Fruit fly (Drosophila melanogaster) whole organism, embryonic: ENCODE measurements around the gene Cog3.
A peak's percentile ranks its signal among the peaks of the same experiment; 100 is the strongest.

Source experiments
- Atf-2 ChIP-seq: fragments of 200-800 bp; sonication (Bioruptor generic); optimal IDR thresholded peaks from 2 replicates; lab custom pipeline; 2016; ENCODE audit warnings: missing biosample characterization, missing genetic modification characterization
- Awh ChIP-seq: fragments of 200-800 bp; sonication (Bioruptor generic); IDR thresholded peaks from 2 replicates; pipeline ENCODE4, ENCODE4 v1.3.6; 2022; ENCODE audit warnings: missing biosample characterization, missing genetic modification characterization
- CG10462 ChIP-seq: fragments of 200-800 bp; sonication (Bioruptor generic); optimal IDR thresholded peaks from 2 replicates; lab custom pipeline; 2016; ENCODE audit warnings: missing biosample characterization, missing genetic modification characterization
- CG11093 ChIP-seq: fragments of 200-800 bp; sonication (Bioruptor generic); IDR thresholded peaks from 3 replicates; pipeline ENCODE4 v1.3.6; 2022; ENCODE audit warnings: missing biosample characterization, missing genetic modification characterization
- CG12219 ChIP-seq: fragments of 200-800 bp; sonication (Bioruptor generic); optimal IDR thresholded peaks from 3 replicates; lab custom pipeline; 2018; ENCODE audit warnings: missing biosample characterization, mild to moderate bottlenecking, missing genetic modification characterization
- CG1233 ChIP-seq: fragments of 200-800 bp; sonication (Bioruptor generic); optimal IDR thresholded peaks from 4 replicates; lab custom pipeline; 2018; ENCODE audit warnings: missing biosample characterization, mild to moderate bottlenecking, missing genetic modification characterization
- CG14710 ChIP-seq: fragments of 200-800 bp; sonication (Bioruptor generic); optimal IDR thresholded peaks from 3 replicates; lab custom pipeline; 2019; ENCODE audit warnings: missing biosample characterization, mild to moderate bottlenecking, missing genetic modification characterization, moderate library complexity
- CG15514 ChIP-seq: fragments of 200-800 bp; sonication (Bioruptor generic); optimal IDR thresholded peaks from 3 replicates; lab custom pipeline; 2017; ENCODE audit warnings: missing biosample characterization, missing genetic modification characterization, mild to moderate bottlenecking, moderate library complexity, missing genetic modification reagents
- CG1603 ChIP-seq: fragments of 200-800 bp; sonication (Bioruptor generic); optimal IDR thresholded peaks from 2 replicates; lab custom pipeline; 2019; ENCODE audit warnings: missing biosample characterization, mild to moderate bottlenecking, missing genetic modification characterization, moderate library complexity
- CG17612 ChIP-seq: fragments of 200-800 bp; sonication (Bioruptor generic); IDR thresholded peaks from 2 replicates; pipeline ENCODE4 v1.3.6; 2022; ENCODE audit warnings: missing biosample characterization, missing genetic modification characterization
- CG17829 ChIP-seq: fragments of 200-800 bp; optimal IDR thresholded peaks from 2 replicates; lab custom pipeline; 2019; ENCODE audit warnings: missing biosample characterization, mild to moderate bottlenecking, missing genetic modification characterization, moderate library complexity
- CG2129 ChIP-seq: fragments of 200-800 bp; sonication (Bioruptor generic); IDR thresholded peaks from 2 replicates; pipeline ENCODE4 v1.3.6; 2022; ENCODE audit warnings: missing biosample characterization, missing genetic modification characterization; ENCODE audit not compliant: partially characterized antibody
- CG2875 ChIP-seq: fragments of 200-800 bp; sonication (Bioruptor generic); optimal IDR thresholded peaks from 2 replicates; lab custom pipeline; 2017; ENCODE audit warnings: missing biosample characterization, mild to moderate bottlenecking, missing genetic modification characterization, missing genetic modification reagents
- CG30020 ChIP-seq: fragments of 200-800 bp; optimal IDR thresholded peaks from 2 replicates; lab custom pipeline; 2019; ENCODE audit warnings: missing biosample characterization, mild to moderate bottlenecking, missing genetic modification characterization, moderate library complexity
- CG31388 ChIP-seq: fragments of 200-800 bp; sonication (Bioruptor generic); optimal IDR thresholded peaks from 2 replicates; lab custom pipeline; 2016; ENCODE audit warnings: missing biosample characterization, missing genetic modification characterization
- CG31441 ChIP-seq: fragments of 200-800 bp; sonication (Bioruptor generic); IDR thresholded peaks from 2 replicates; pipeline ENCODE4 v1.3.6; 2022; ENCODE audit warnings: missing biosample characterization, missing genetic modification characterization
- CG32772 ChIP-seq: fragments of 200-800 bp; sonication (Bioruptor generic); IDR thresholded peaks from 2 replicates; pipeline ENCODE4 v1.3.6; 2022; ENCODE audit warnings: missing biosample characterization, missing genetic modification characterization
- CG4404 ChIP-seq: fragments of 200-800 bp; sonication (Bioruptor generic); IDR thresholded peaks from 2 replicates; pipeline ENCODE4 v1.3.6; 2022; ENCODE audit warnings: missing biosample characterization, missing genetic modification characterization
- CG4820 ChIP-seq: fragments of 200-800 bp; sonication (Bioruptor generic); optimal IDR thresholded peaks from 3 replicates; lab custom pipeline; 2016; ENCODE audit warnings: missing biosample characterization, missing genetic modification characterization
- CG6272 ChIP-seq: fragments of 200-800 bp; sonication (Bioruptor generic); IDR thresholded peaks from 2 replicates; pipeline ENCODE4 v1.3.6; 2022; ENCODE audit warnings: missing biosample characterization, missing genetic modification characterization
- CG7271 ChIP-seq: fragments of 200-800 bp; sonication (Bioruptor generic); optimal IDR thresholded peaks from 2 replicates; lab custom pipeline; 2018; ENCODE audit warnings: missing biosample characterization, mild to moderate bottlenecking, missing genetic modification characterization, moderate library complexity
- CG7745 ChIP-seq: fragments of 200-800 bp; sonication (Bioruptor generic); optimal IDR thresholded peaks from 2 replicates; lab custom pipeline; 2018; ENCODE audit warnings: missing biosample characterization, mild to moderate bottlenecking, missing genetic modification characterization, moderate library complexity
- CG7987 ChIP-seq: fragments of 200-800 bp; sonication (Bioruptor generic); optimal IDR thresholded peaks from 2 replicates; lab custom pipeline; 2018; ENCODE audit warnings: missing biosample characterization, mild to moderate bottlenecking, missing genetic modification characterization, moderate library complexity
- CG8388 ChIP-seq: fragments of 200-800 bp; sonication (Bioruptor generic); optimal IDR thresholded peaks from 2 replicates; lab custom pipeline; 2019; ENCODE audit warnings: missing biosample characterization, mild to moderate bottlenecking, missing genetic modification characterization, moderate library complexity
- CG8765 ChIP-seq: fragments of 200-800 bp; sonication (Bioruptor generic); IDR thresholded peaks from 2 replicates; pipeline ENCODE4 v1.3.6; 2022; ENCODE audit warnings: missing biosample characterization, missing genetic modification characterization
- D19B ChIP-seq: fragments of 200-800 bp; sonication (Bioruptor generic); optimal IDR thresholded peaks from 2 replicates; lab custom pipeline; 2017; ENCODE audit warnings: missing biosample characterization, mild to moderate bottlenecking, missing genetic modification characterization
- Dip2 ChIP-seq: fragments of 200-800 bp; sonication (Bioruptor generic); IDR thresholded peaks from 2 replicates; pipeline ENCODE4 v1.3.6; 2022; ENCODE audit warnings: missing biosample characterization, missing genetic modification characterization
- Hey ChIP-seq: fragments of 200-800 bp; sonication (Bioruptor generic); optimal IDR thresholded peaks from 3 replicates; lab custom pipeline; 2018; ENCODE audit warnings: missing biosample characterization, mild to moderate bottlenecking, missing genetic modification characterization
- HmgD ChIP-seq: fragments of 200-800 bp; sonication (Bioruptor generic); optimal IDR thresholded peaks from 3 replicates; lab custom pipeline; 2016; ENCODE audit warnings: missing biosample characterization, missing genetic modification characterization
- Rfx ChIP-seq: fragments of 200-800 bp; sonication (Bioruptor generic); IDR thresholded peaks from 2 replicates; pipeline ENCODE4 v1.3.6; 2022; ENCODE audit warnings: missing biosample characterization, missing genetic modification characterization
- Sry-β ChIP-seq: fragments of 200-800 bp; sonication (Bioruptor generic); optimal IDR thresholded peaks from 2 replicates; lab custom pipeline; 2018; ENCODE audit warnings: missing biosample characterization, mild to moderate bottlenecking, missing genetic modification characterization, moderate library complexity
- Trl ChIP-seq, 3 experiments: fragments of >200 bp in 2 of 3; fragments of 200-800 bp in 1 of 3; sonication (Bioruptor generic) in 1 of 3; optimal IDR thresholded peaks; 2 replicates in 1 of 3; 3 replicates in 2 of 3; lab custom pipeline; 2016 to 2017; ENCODE audit warnings: missing biosample characterization in 1 of 3, missing genetic modification characterization in 1 of 3
- aop ChIP-seq: fragments of 200-800 bp; sonication (Bioruptor generic); IDR thresholded peaks from 2 replicates; pipeline ENCODE4 v1.3.6; 2022; ENCODE audit warnings: missing biosample characterization, missing genetic modification characterization
- btn ChIP-seq: fragments of 200-800 bp; sonication (Bioruptor generic); optimal IDR thresholded peaks from 2 replicates; lab custom pipeline; 2016; ENCODE audit warnings: missing biosample characterization, missing genetic modification characterization
- cg ChIP-seq: fragments of 200-800 bp; sonication (Bioruptor generic); optimal IDR thresholded peaks from 3 replicates; lab custom pipeline; 2019; ENCODE audit warnings: missing biosample characterization, mild to moderate bottlenecking, missing genetic modification characterization, moderate library complexity
- chn ChIP-seq: fragments of 200-800 bp; sonication (Bioruptor generic); optimal IDR thresholded peaks from 2 replicates; lab custom pipeline; 2016; ENCODE audit warnings: missing biosample characterization, missing genetic modification characterization
- crp ChIP-seq, 2 experiments: fragments of 200-800 bp; sonication (Bioruptor generic); optimal IDR thresholded peaks; 2 replicates in 1 of 2; 3 replicates in 1 of 2; lab custom pipeline; 2017; ENCODE audit warnings: missing biosample characterization in 2 of 2, missing genetic modification characterization in 2 of 2, mild to moderate bottlenecking in 1 of 2, moderate library complexity in 1 of 2
- knrl ChIP-seq: fragments of 200-800 bp; sonication (Bioruptor generic); IDR thresholded peaks from 3 replicates; pipeline ENCODE4 v1.3.6; 2022; ENCODE audit warnings: missing biosample characterization, missing genetic modification characterization; ENCODE audit not compliant: partially characterized antibody
- lilli ChIP-seq: fragments of 200-800 bp; sonication (Bioruptor generic); optimal IDR thresholded peaks from 3 replicates; lab custom pipeline; 2016; ENCODE audit warnings: missing biosample characterization, missing genetic modification characterization
- lola ChIP-seq, 3 experiments: fragments of >200 bp in 2 of 3; fragments of 200-800 bp in 1 of 3; sonication (Bioruptor generic) in 1 of 3; optimal IDR thresholded peaks; 2 replicates each; lab custom pipeline; 2017 to 2019; ENCODE audit warnings: missing biosample characterization in 3 of 3, missing genetic modification characterization in 3 of 3, mild to moderate bottlenecking in 1 of 3, moderate library complexity in 1 of 3
- nom ChIP-seq: fragments of 200-800 bp; sonication (Bioruptor generic); optimal IDR thresholded peaks from 2 replicates; lab custom pipeline; 2017; ENCODE audit warnings: missing biosample characterization, missing genetic modification characterization, mild to moderate bottlenecking, moderate library complexity, missing genetic modification reagents
- pros ChIP-seq: fragments of 200-800 bp; sonication (Bioruptor generic); optimal IDR thresholded peaks from 3 replicates; lab custom pipeline; 2019; ENCODE audit warnings: missing biosample characterization, mild to moderate bottlenecking, missing genetic modification characterization, moderate library complexity
- rib ChIP-seq: fragments of 200-800 bp; sonication (Bioruptor generic); IDR thresholded peaks from 2 replicates; pipeline ENCODE4 v1.3.6; 2022; ENCODE audit warnings: missing biosample characterization, missing genetic modification characterization
- sima ChIP-seq: fragments of 200-800 bp; sonication (Bioruptor generic); optimal IDR thresholded peaks from 2 replicates; lab custom pipeline; 2016; ENCODE audit warnings: missing biosample characterization, missing genetic modification characterization
- so ChIP-seq: fragments of 200-800 bp; sonication (Bioruptor generic); IDR thresholded peaks from 3 replicates; pipeline ENCODE4 v1.3.6; 2022; ENCODE audit warnings: missing biosample characterization, missing genetic modification characterization
- tll ChIP-seq, 2 experiments: fragments of 200-800 bp in 1 of 2; fragments of >200 bp in 1 of 2; sonication (Bioruptor generic) in 1 of 2; optimal IDR thresholded peaks; 2 replicates each; lab custom pipeline; 2017 to 2019; ENCODE audit warnings: missing biosample characterization in 2 of 2, missing genetic modification characterization in 2 of 2, mild to moderate bottlenecking in 1 of 2, moderate library complexity in 1 of 2
- tna ChIP-seq: fragments of 200-800 bp; sonication (Bioruptor generic); IDR thresholded peaks from 2 replicates; pipeline ENCODE4 v1.3.6; 2022; ENCODE audit warnings: missing biosample characterization, missing genetic modification characterization; ENCODE audit not compliant: partially characterized antibody
- trem ChIP-seq: fragments of 200-800 bp; optimal IDR thresholded peaks from 3 replicates; lab custom pipeline; 2019; ENCODE audit warnings: missing biosample characterization, mild to moderate bottlenecking, missing genetic modification characterization, moderate library complexity
- tup ChIP-seq: fragments of 200-800 bp; sonication (Bioruptor generic); optimal IDR thresholded peaks from 2 replicates; lab custom pipeline; 2016; ENCODE audit warnings: missing biosample characterization, mild to moderate bottlenecking, missing genetic modification characterization, moderate library complexity
- usp ChIP-seq: fragments of >200 bp; optimal IDR thresholded peaks from 2 replicates; lab custom pipeline; 2017; ENCODE audit warnings: missing biosample characterization, missing genetic modification characterization

The Cog3 gene

dm6 chr2L:3437068-3437467, 19.8 kb downstream of the Cog3 start (continued):
- TF ChIP-seq CG4404 (GFP tag; lab: Robert Waterston, UW) (no peak), CG2129 (GFP tag; lab: Robert Waterston, UW) (no peak), CG6272 (GFP tag; lab: Robert Waterston, UW) (no peak), CG17829 (peak; percentile 71), Atf-2 (GFP tag; lab: Kevin White, UChicago) (no peak), CG7987 (no peak), btn (GFP tag; lab: Kevin White, UChicago) (no peak), Awh (peak; percentile 71), CG10462 (GFP tag; lab: Kevin White, UChicago) (no peak), CG14710 (peak; percentile 37), sima (no peak), trem (tag; lab: Kevin White, UChicago) (peak; percentile 36), CG8388 (GFP tag; lab: Kevin White, UChicago) (peak; percentile 34), CG32772 (no peak), CG17612 (GFP tag; lab: Robert Waterston, UW) (no peak), CG1233 (GFP tag; lab: Kevin White, UChicago) (peak; percentile 50), knrl (GFP tag; lab: Robert Waterston, UW) (no peak), CG12219 (GFP tag; lab: Kevin White, UChicago) (peak; percentile 56), tll (GFP tag; optimal IDR thresholded peaks at IDR 0.05; lab: Kevin White, UChicago) (no peak), HmgD (GFP tag; lab: Kevin White, UChicago) (no peak), CG1603 (tag; lab: Kevin White, UChicago) (peak; percentile 89), CG15514 (GFP tag; lab: Kevin White, UChicago) (peak; percentile 24), CG31441 (GFP tag; lab: Robert Waterston, UW) (peak; percentile 69), crp (GFP tag; optimal IDR thresholded peaks at IDR 0.05; lab: Kevin White, UChicago) (no peak), CG7745 (tag; lab: Kevin White, UChicago) (no peak), CG11093 (GFP tag; lab: Robert Waterston, UW) (no peak), aop (GFP tag; lab: Robert Waterston, UW) (no peak), lilli (GFP tag; lab: Kevin White, UChicago) (no peak), rib (GFP tag; lab: Robert Waterston, UW) (no peak), nom (GFP tag; lab: Kevin White, UChicago) (no peak), Rfx (GFP tag; lab: Robert Waterston, UW) (no peak), CG4820 (GFP tag; lab: Kevin White, UChicago) (peak; percentile 55), usp (no peak), CG31388 (GFP tag; lab: Kevin White, UChicago) (no peak), CG2875 (GFP tag; lab: Kevin White, UChicago) (no peak), Sry-β (GFP tag; lab: Kevin White, UChicago) (no peak), so (peak; percentile 77), CG8765 (GFP tag; lab: Robert Waterston, UW) (no peak), CG30020 (tag; lab: Kevin White, UChicago) (no peak), lola (GFP tag; optimal IDR thresholded peaks at IDR 0.05; lab: Kevin White, UChicago) (no peak), tna (GFP tag; lab: Robert Waterston, UW) (no peak), pros (GFP tag; lab: Kevin White, UChicago) (no peak), Trl (optimal IDR thresholded peaks at IDR 0.05; lab: Kevin White, UChicago) (no peak), Trl (GFP tag; optimal IDR thresholded peaks at IDR 0.05; lab: Kevin White, UChicago) (peak; percentile 22), CG7271 (tag; lab: Kevin White, UChicago) (peak; percentile 17), tup (GFP tag; lab: Kevin White, UChicago) (no peak), chn (GFP tag; lab: Kevin White, UChicago) (peak; percentile 38), cg (GFP tag; lab: Kevin White, UChicago) (no peak), Dip2 (GFP tag; lab: Robert Waterston, UW) (no peak), D19B (no peak), Hey (no peak)
